ENCODE assay signal across 1 fruit fly cellular context in genomic region chr3R:29493242-29493944, dm6.
TF ChIP-seq lines count a peak whose summit lies in the region.

Gene CG2310 (minus strand): TSS chr3R:29493518.
Gene Diedel (plus strand): TSS chr3R:29493852.

TF ChIP-seq in whole organism, embryonic, 481 proteins besides CTCF, POLR2A, EP300 and RAD21 (continued from another document and continues in another):
- TF ChIP-seq CG32532 (GFP tag; IDR thresholded peaks at IDR 0.05; lab: Robert Waterston, UW) (0 out of 2 replicates have a peak, but pooled peaks have one; percentile 34), ssp (GFP tag; IDR thresholded peaks at IDR 0.05; lab: Robert Waterston, UW) (0 out of 2 replicates have a peak, but pooled peaks have one; percentile 25), gcm (GFP tag; optimal IDR thresholded peaks at IDR 0.05; lab: Kevin White, UChicago) (peak; percentile 26), CG14710 (tag; optimal IDR thresholded peaks at IDR 0.05; lab: Kevin White, UChicago) (peak; percentile 67), Med (GFP tag; lab: Kevin White, UChicago) (peak; percentile 78), dysf (GFP tag; IDR thresholded peaks at IDR 0.05; lab: Robert Waterston, UW) (0 out of 3 replicates have a peak, but pooled peaks have one; percentile 38), Sry-β (GFP tag; optimal IDR thresholded peaks at IDR 0.05; lab: Kevin White, UChicago) (peak; percentile 4), org-1 (GFP tag; optimal IDR thresholded peaks at IDR 0.05; lab: Kevin White, UChicago) (no peak), amos (GFP tag; IDR thresholded peaks at IDR 0.05; lab: Robert Waterston, UW; ENCODE audit: partially characterized antibody) (peak; percentile 65), crp (GFP tag; optimal IDR thresholded peaks at IDR 0.05; lab: Kevin White, UChicago) (no peak), PHDP (tag; optimal IDR thresholded peaks at IDR 0.05; lab: Kevin White, UChicago) (no peak), zf30C (GFP tag; optimal IDR thresholded peaks at IDR 0.05; lab: Kevin White, UChicago) (no peak), CG2875 (GFP tag; optimal IDR thresholded peaks at IDR 0.05; lab: Kevin White, UChicago) (no peak), ase (GFP tag; IDR thresholded peaks at IDR 0.05; lab: Robert Waterston, UW) (0 out of 3 replicates have a peak, but pooled peaks have one; percentile 6), gfzf (GFP tag; optimal IDR thresholded peaks at IDR 0.05; lab: Kevin White, UChicago) (peak; percentile 66), trem (tag; optimal IDR thresholded peaks at IDR 0.05; lab: Kevin White, UChicago) (peak; percentile 65), Myb (GFP tag; optimal IDR thresholded peaks at IDR 0.05; lab: Kevin White, UChicago) (peak; percentile 98), CG17912 (GFP tag; optimal IDR thresholded peaks at IDR 0.05; lab: Kevin White, UChicago) (no peak), CG1603 (tag; optimal IDR thresholded peaks at IDR 0.05; lab: Kevin White, UChicago) (peak; percentile 65), CG30020 (tag; optimal IDR thresholded peaks at IDR 0.05; lab: Kevin White, UChicago) (peak; percentile 4), Six4 (GFP tag; optimal IDR thresholded peaks at IDR 0.05; lab: Kevin White, UChicago) (no peak), br (optimal IDR thresholded peaks at IDR 0.05; lab: Kevin White, UChicago) (no peak), ERR (GFP tag; optimal IDR thresholded peaks at IDR 0.05; lab: Kevin White, UChicago) (peak; percentile 38), croc (GFP tag; conservative IDR thresholded peaks at IDR 0.05; lab: Robert Waterston, UW) (0 out of 3 replicates have a peak, but pooled peaks have one; percentile 12), Kr (GFP tag; optimal IDR thresholded peaks at IDR 0.05; lab: Kevin White, UChicago) (no peak), Sin3A (optimal IDR thresholded peaks at IDR 0.05; lab: Kevin White, UChicago) (peak; percentile 33), cad (GFP tag; optimal IDR thresholded peaks at IDR 0.05; lab: Kevin White, UChicago) (no peak), phol (tag; optimal IDR thresholded peaks at IDR 0.05; lab: Kevin White, UChicago) (peak; percentile 47), zfh2 (GFP tag; optimal IDR thresholded peaks at IDR 0.05; lab: Kevin White, UChicago) (no peak), slbo (GFP tag; IDR thresholded peaks at IDR 0.05; lab: Robert Waterston, UW) (no peak), CG7987 (GFP tag; optimal IDR thresholded peaks at IDR 0.05; lab: Kevin White, UChicago) (peak; percentile 5), CG9932 (GFP tag; IDR thresholded peaks at IDR 0.05; lab: Robert Waterston, UW) (peak; percentile 39), Ssrp (tag; optimal IDR thresholded peaks at IDR 0.05; lab: Kevin White, UChicago) (no peak), CG6791 (GFP tag; IDR thresholded peaks at IDR 0.05; lab: Robert Waterston, UW; ENCODE audit: partially characterized antibody) (peak; percentile 69; the same call in 2 of the 3 replicates), knrl (GFP tag; IDR thresholded peaks at IDR 0.05; lab: Robert Waterston, UW; ENCODE audit: partially characterized antibody) (peak; percentile 51; the same call in 2 of the 3 replicates), CG15514 (GFP tag; optimal IDR thresholded peaks at IDR 0.05; lab: Kevin White, UChicago) (peak; percentile 57), CG33213 (GFP tag; optimal IDR thresholded peaks at IDR 0.05; lab: Kevin White, UChicago) (peak; percentile 29), gsb (GFP tag; IDR thresholded peaks at IDR 0.05; lab: Robert Waterston, UW) (no peak), CG7556 (GFP tag; optimal IDR thresholded peaks at IDR 0.05; lab: Kevin White, UChicago) (no peak), MBD-R2 (GFP tag; IDR thresholded peaks at IDR 0.05; lab: Robert Waterston, UW) (peak; percentile 61), CG6272 (GFP tag; IDR thresholded peaks at IDR 0.05; lab: Robert Waterston, UW) (0 out of 2 replicates have a peak, but pooled peaks have one; percentile 25), lbe (GFP tag; optimal IDR thresholded peaks at IDR 0.05; lab: Kevin White, UChicago) (no peak), CG12659 (GFP tag; optimal IDR thresholded peaks at IDR 0.05; lab: Kevin White, UChicago) (peak; percentile 19), CG15601 (tag; optimal IDR thresholded peaks at IDR 0.05; lab: Kevin White, UChicago) (peak; percentile 26), jigr1 (GFP tag; IDR thresholded peaks at IDR 0.05; lab: Robert Waterston, UW) (no peak), CrebB (tag; optimal IDR thresholded peaks at IDR 0.05; lab: Kevin White, UChicago) (no peak), rib (GFP tag; IDR thresholded peaks at IDR 0.05; lab: Robert Waterston, UW) (0 out of 2 replicates have a peak, but pooled peaks have one; percentile 21), CG10959 (GFP tag; IDR thresholded peaks at IDR 0.05; lab: Robert Waterston, UW) (no peak), CG17829 (tag; optimal IDR thresholded peaks at IDR 0.05; lab: Kevin White, UChicago) (peak; percentile 62), seq (GFP tag; IDR thresholded peaks at IDR 0.05; lab: Robert Waterston, UW) (no peak), ara (GFP tag; IDR thresholded peaks at IDR 0.05; lab: Robert Waterston, UW) (peak; percentile 49; the same call in 1 of the 2 replicates), Rx (GFP tag; IDR thresholded peaks at IDR 0.05; lab: Robert Waterston, UW) (0 out of 2 replicates have a peak, but pooled peaks have one; percentile 24), sisA (GFP tag; IDR thresholded peaks at IDR 0.05; lab: Robert Waterston, UW) (peak; percentile 29; the same call in 1 of the 2 replicates), Hmr (GFP tag; optimal IDR thresholded peaks at IDR 0.05; lab: Kevin White, UChicago) (no peak), CG1529 (GFP tag; optimal IDR thresholded peaks at IDR 0.05; lab: Kevin White, UChicago) (no peak), nom (GFP tag; optimal IDR thresholded peaks at IDR 0.05; lab: Kevin White, UChicago) (peak; percentile 13), kay (GFP tag; optimal IDR thresholded peaks at IDR 0.05; lab: Kevin White, UChicago) (peak; percentile 73), CG32772 (GFP tag; IDR thresholded peaks at IDR 0.05; lab: Robert Waterston, UW) (no peak), twi (tag; optimal IDR thresholded peaks at IDR 0.05; lab: Kevin White, UChicago) (peak; percentile 11), ken (GFP tag; IDR thresholded peaks at IDR 0.05; lab: Robert Waterston, UW) (peak; percentile 33; the same call in 1 of the 3 replicates), z (GFP tag; IDR thresholded peaks at IDR 0.05; lab: Robert Waterston, UW) (no peak), ro (GFP tag; IDR thresholded peaks at IDR 0.05; lab: Robert Waterston, UW) (no peak), CkIIα-i1 (GFP tag; IDR thresholded peaks at IDR 0.05; lab: Robert Waterston, UW) (no peak), CG14441 (GFP tag; IDR thresholded peaks at IDR 0.05; lab: Robert Waterston, UW) (0 out of 2 replicates have a peak, but pooled peaks have one; percentile 8), her (GFP tag; optimal IDR thresholded peaks at IDR 0.05; lab: Kevin White, UChicago) (peak; percentile 84), bcd (GFP tag; optimal IDR thresholded peaks at IDR 0.05; lab: Kevin White, UChicago) (peak; percentile 1), grn (GFP tag; optimal IDR thresholded peaks at IDR 0.05; lab: Kevin White, UChicago) (no peak), CoRest (tag; optimal IDR thresholded peaks at IDR 0.05; lab: Kevin White, UChicago) (peak; percentile 28), CG3163 (GFP tag; optimal IDR thresholded peaks at IDR 0.05; lab: Kevin White, UChicago) (peak; percentile 6), chm (GFP tag; IDR thresholded peaks at IDR 0.05; lab: Robert Waterston, UW) (peak; percentile 43; the same call in 1 of the 2 replicates), hbn (GFP tag; IDR thresholded peaks at IDR 0.05; lab: Robert Waterston, UW; ENCODE audit: partially characterized antibody) (no peak), pnt (GFP tag; optimal IDR thresholded peaks at IDR 0.05; lab: Kevin White, UChicago) (no peak), fd3F (GFP tag; optimal IDR thresholded peaks at IDR 0.05; lab: Kevin White, UChicago) (no peak), E2f2 (GFP tag; IDR thresholded peaks at IDR 0.05; lab: Robert Waterston, UW) (peak; percentile 73), CG17359 (tag; optimal IDR thresholded peaks at IDR 0.05; lab: Kevin White, UChicago) (no peak), CG6813 (GFP tag; optimal IDR thresholded peaks at IDR 0.05; lab: Kevin White, UChicago) (no peak), CG13624 (GFP tag; optimal IDR thresholded peaks at IDR 0.05; lab: Kevin White, UChicago) (peak; percentile 30), Mrtf (GFP tag; IDR thresholded peaks at IDR 0.05; lab: Robert Waterston, UW) (no peak), HmgD (GFP tag; optimal IDR thresholded peaks at IDR 0.05; lab: Kevin White, UChicago) (peak; percentile 52), CG2202 (tag; optimal IDR thresholded peaks at IDR 0.05; lab: Kevin White, UChicago) (no peak), CG2129 (GFP tag; IDR thresholded peaks at IDR 0.05; lab: Robert Waterston, UW; ENCODE audit: partially characterized antibody) (0 out of 2 replicates have a peak, but pooled peaks have one; percentile 26), CG17612 (GFP tag; IDR thresholded peaks at IDR 0.05; lab: Robert Waterston, UW) (no peak), sna (GFP tag; IDR thresholded peaks at IDR 0.05; lab: Robert Waterston, UW; ENCODE audit: partially characterized antibody) (peak; percentile 31; the same call in 1 of the 2 replicates), CG3407 (GFP tag; optimal IDR thresholded peaks at IDR 0.05; lab: Kevin White, UChicago) (peak; percentile 7), da (GFP tag; optimal IDR thresholded peaks at IDR 0.05; lab: Kevin White, UChicago) (no peak), Gsc (GFP tag; IDR thresholded peaks at IDR 0.05; lab: Robert Waterston, UW) (no peak), Deaf1 (tag; optimal IDR thresholded peaks at IDR 0.05; lab: Kevin White, UChicago) (peak; percentile 85), Hr78 (GFP tag; optimal IDR thresholded peaks at IDR 0.05; lab: Kevin White, UChicago) (no peak), CG14667 (GFP tag; IDR thresholded peaks at IDR 0.05; lab: Robert Waterston, UW) (no peak), so (GFP tag; IDR thresholded peaks at IDR 0.05; lab: Robert Waterston, UW) (no peak), dm (GFP tag; optimal IDR thresholded peaks at IDR 0.05; lab: Kevin White, UChicago) (peak; percentile 24), CG13424 (tag; optimal IDR thresholded peaks at IDR 0.05; lab: Kevin White, UChicago) (peak; percentile 7), CG16813 (GFP tag; IDR thresholded peaks at IDR 0.05; lab: Robert Waterston, UW; ENCODE audit: partially characterized antibody) (peak; percentile 63; the same call in 2 of the 3 replicates), CG12942 (GFP tag; optimal IDR thresholded peaks at IDR 0.05; lab: Kevin White, UChicago) (no peak), chif (GFP tag; optimal IDR thresholded peaks at IDR 0.05; lab: Kevin White, UChicago) (no peak), CHES-1-like (GFP tag; optimal IDR thresholded peaks at IDR 0.05; lab: Kevin White, UChicago) (peak; percentile 26), Gug (GFP tag; IDR thresholded peaks at IDR 0.05; lab: Robert Waterston, UW) (no peak; the same call in 3 of the 4 replicates), Stat92E (GFP tag; optimal IDR thresholded peaks at IDR 0.05; lab: Kevin White, UChicago) (peak in 1 of 3 experiments; percentile 67), corto (GFP tag; optimal IDR thresholded peaks at IDR 0.05; lab: Kevin White, UChicago) (no peak), CG15011 (GFP tag; optimal IDR thresholded peaks at IDR 0.05; lab: Kevin White, UChicago) (no peak), kah (GFP tag; optimal IDR thresholded peaks at IDR 0.05; lab: Kevin White, UChicago) (peak; percentile 96), ato (GFP tag; IDR thresholded peaks at IDR 0.05; lab: Robert Waterston, UW; ENCODE audit: partially characterized antibody) (peak; percentile 43; the same call in 1 of the 2 replicates), wek (GFP tag; optimal IDR thresholded peaks at IDR 0.05; lab: Kevin White, UChicago) (peak; percentile 20), CG16815 (GFP tag; optimal IDR thresholded peaks at IDR 0.05; lab: Kevin White, UChicago) (no peak), grau (tag; optimal IDR thresholded peaks at IDR 0.05; lab: Kevin White, UChicago) (peak; percentile 23), CG31224 (GFP tag; IDR thresholded peaks at IDR 0.05; lab: Robert Waterston, UW) (no peak), CG34224 (GFP tag; IDR thresholded peaks at IDR 0.05; lab: Robert Waterston, UW; ENCODE audit: partially characterized antibody) (peak; percentile 40; the same call in 2 of the 3 replicates), Dref (GFP tag; IDR thresholded peaks at IDR 0.05; lab: Robert Waterston, UW) (peak; percentile 73), CG17328 (GFP tag; IDR thresholded peaks at IDR 0.05; lab: Robert Waterston, UW) (0 out of 2 replicates have a peak, but pooled peaks have one; percentile 36), Side (GFP tag; optimal IDR thresholded peaks at IDR 0.05; lab: Kevin White, UChicago) (no peak), CG15696 (tag; optimal IDR thresholded peaks at IDR 0.05; lab: Kevin White, UChicago) (peak; percentile 35), NFAT (GFP tag; IDR thresholded peaks at IDR 0.05; lab: Robert Waterston, UW) (peak; percentile 43; the same call in 1 of the 2 replicates), bbx (GFP tag; IDR thresholded peaks at IDR 0.05; lab: Robert Waterston, UW; ENCODE audit: partially characterized antibody) (peak; percentile 75), cg (GFP tag; optimal IDR thresholded peaks at IDR 0.05; lab: Kevin White, UChicago) (peak; percentile 98), CG8924 (tag; optimal IDR thresholded peaks at IDR 0.05; lab: Kevin White, UChicago) (peak; percentile 45), vvl (GFP tag; IDR thresholded peaks at IDR 0.05; lab: Robert Waterston, UW) (peak; percentile 37; the same call in 1 of the 2 replicates), CG2712 (tag; optimal IDR thresholded peaks at IDR 0.05; lab: Kevin White, UChicago) (peak; percentile 39), pita (GFP tag; optimal IDR thresholded peaks at IDR 0.05; lab: Kevin White, UChicago) (no peak), H2.0 (GFP tag; IDR thresholded peaks at IDR 0.05; lab: Robert Waterston, UW) (peak; percentile 3; the same call in 1 of the 2 replicates), chinmo (GFP tag; IDR thresholded peaks at IDR 0.05; lab: Robert Waterston, UW; ENCODE audit: partially characterized antibody) (peak; percentile 99), Pdp1 (GFP tag; optimal IDR thresholded peaks at IDR 0.05; lab: Kevin White, UChicago) (peak in 1 of 2 experiments; percentile 20), NfI (GFP tag; optimal IDR thresholded peaks at IDR 0.05; lab: Kevin White, UChicago) (peak; percentile 18), chn (GFP tag; optimal IDR thresholded peaks at IDR 0.05; lab: Kevin White, UChicago) (peak; percentile 9), BEAF-32 (GFP tag; optimal IDR thresholded peaks at IDR 0.05; lab: Kevin White, UChicago) (peak; percentile 52), hb (GFP tag; IDR thresholded peaks at IDR 0.05; lab: Robert Waterston, UW; ENCODE audit: partially characterized antibody) (peak; percentile 67; the same call in 1 of the 3 replicates), C15 (GFP tag; IDR thresholded peaks at IDR 0.05; lab: Robert Waterston, UW) (no peak)
